Worm (Caenorhabditis elegans): Measurements from ENCODE around the gene T10D4.19.

The T10D4.19 gene

ce11 chrII:3113934-3114333 is 37.8 kb upstream of the T10D4.19 start, which contains the start of gene clec-123:
TSS of gene clec-123 (plus strand) at chrII:3114234.
- TF ChIP-seq ceh-9 (tag; optimal IDR thresholded peaks at IDR 0.05) (no peak), ahr-1 (tag; optimal IDR thresholded peaks at IDR 0.05) (no peak), sdc-2 (tag; optimal IDR thresholded peaks at IDR 0.05) (no peak), elt-4 (tag; optimal IDR thresholded peaks at IDR 0.05) (no peak), fkh-6 (tag; optimal IDR thresholded peaks at IDR 0.05) (no peak), sox-2 (GFP tag; IDR thresholded peaks at IDR 0.05) (no peak), ttx-3 (tag; optimal IDR thresholded peaks at IDR 0.05) (no peak), hlh-6 (tag; optimal IDR thresholded peaks at IDR 0.05) (no peak), ceh-19 (GFP tag; optimal IDR thresholded peaks at IDR 0.05) (no peak), pqm-1 (tag; optimal IDR thresholded peaks at IDR 0.05) (no peak), pat-9 (tag; optimal IDR thresholded peaks at IDR 0.05) (no peak), nhr-11 (tag; optimal IDR thresholded peaks at IDR 0.05) (no peak), ceh-45 (GFP tag; IDR thresholded peaks at IDR 0.05) (no peak), ceh-30 (tag; optimal IDR thresholded peaks at IDR 0.05) (no peak)

DNA sequence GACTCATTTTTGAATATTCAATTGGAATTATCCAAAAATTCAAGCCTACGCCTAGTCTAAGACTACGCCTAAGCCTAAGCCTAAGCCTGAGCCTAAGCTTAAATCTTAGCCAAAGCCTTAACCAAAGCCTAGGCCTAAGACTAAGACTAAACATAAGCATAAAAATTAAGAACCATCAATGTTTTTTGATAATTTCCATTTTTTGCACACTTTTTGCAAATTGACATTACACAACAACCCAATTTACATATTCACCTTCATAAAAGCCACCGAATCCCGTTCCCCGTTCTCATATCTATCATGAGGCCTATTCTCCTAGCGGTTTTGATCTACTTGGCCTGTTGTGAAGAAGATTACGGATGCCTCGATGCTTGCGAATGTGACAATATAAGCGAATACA is 34.2 kb upstream of the T10D4.19 start, which contains the start of gene T10D4.7:
Gene T10D4.7 (plus strand): TSS at position 301 of the 400 bp plus-strand sequence.
- TF ChIP-seq pag-3 (tag; optimal IDR thresholded peaks at IDR 0.05; ENCODE audit: borderline replicate concordance) (no peak), ceh-9 (tag; optimal IDR thresholded peaks at IDR 0.05) (no peak), ceh-18 (tag; optimal IDR thresholded peaks at IDR 0.05) (no peak), pax-1 (tag; optimal IDR thresholded peaks at IDR 0.05) (no peak), madf-2 (tag; optimal IDR thresholded peaks at IDR 0.05) (no peak), pros-1 (tag; optimal IDR thresholded peaks at IDR 0.05) (no peak), hlh-8 (tag; optimal IDR thresholded peaks at IDR 0.05) (no peak), lin-11 (tag; optimal IDR thresholded peaks at IDR 0.05) (no peak), elt-4 (tag; optimal IDR thresholded peaks at IDR 0.05) (no peak), nhr-11 (tag; optimal IDR thresholded peaks at IDR 0.05) (no peak), mec-3 (tag; optimal IDR thresholded peaks at IDR 0.05; ENCODE audit: borderline replicate concordance) (no peak), hlh-30 (tag; optimal IDR thresholded peaks at IDR 0.05; ENCODE audit: insufficient read depth) (no peak), unc-55 (GFP tag; optimal IDR thresholded peaks at IDR 0.05) (no peak), C38D4.7 (GFP tag; optimal IDR thresholded peaks at IDR 0.05) (no peak), tbx-2 (tag; optimal IDR thresholded peaks at IDR 0.05) (no peak), syd-9 (tag; optimal IDR thresholded peaks at IDR 0.05) (no peak), ama-1 (optimal IDR thresholded peaks at IDR 0.05) (no peak)

- TF ChIP-seq ceh-31 (tag; optimal IDR thresholded peaks at IDR 0.05): peak; percentile 27
- TF ChIP-seq ceh-45 (GFP tag; IDR thresholded peaks at IDR 0.05): no peak
- TF ChIP-seq ceh-48 (tag; optimal IDR thresholded peaks at IDR 0.05): peak; percentile 71
- peak; percentile 42 for TF ChIP-seq nfya-1 (tag; optimal IDR thresholded peaks at IDR 0.05)
- peak; percentile 34 for TF ChIP-seq unc-42 (tag; optimal IDR thresholded peaks at IDR 0.05)
- TF ChIP-seq gmeb-2 (tag; optimal IDR thresholded peaks at IDR 0.05): no peak
- peak; percentile 40 for TF ChIP-seq ceh-34 (tag; optimal IDR thresholded peaks at IDR 0.05)
- no peak for TF ChIP-seq ttx-3 (tag; optimal IDR thresholded peaks at IDR 0.05)
- TF ChIP-seq ceh-2 (tag; optimal IDR thresholded peaks at IDR 0.05): peak; percentile 0
- TF ChIP-seq tbx-2 (tag; optimal IDR thresholded peaks at IDR 0.05): peak; percentile 70
Observed at ce11 chrII:3118907-3119382, 32.8 kb upstream of the T10D4.19 start, which contains the start of gene T10D4.6. TSS of gene T10D4.6 (plus strand) at chrII:3119332.

ce11 chrII:3123206-3123605 is 28.5 kb upstream of the T10D4.19 start, which contains the start of gene srh-71:
TSS of gene srh-71 (plus strand) at chrII:3123506.
- TF ChIP-seq ahr-1 (tag; optimal IDR thresholded peaks at IDR 0.05) (no peak), C38D4.7 (GFP tag; optimal IDR thresholded peaks at IDR 0.05) (no peak), syd-9 (tag; optimal IDR thresholded peaks at IDR 0.05) (no peak), fkh-6 (tag; optimal IDR thresholded peaks at IDR 0.05) (no peak), ceh-22 (tag; optimal IDR thresholded peaks at IDR 0.05) (no peak), nhr-11 (tag; optimal IDR thresholded peaks at IDR 0.05) (no peak), ceh-34 (tag; optimal IDR thresholded peaks at IDR 0.05) (no peak), tbx-2 (tag; optimal IDR thresholded peaks at IDR 0.05) (no peak)

All from whole organism, late embryonic.